Fruit fly (Drosophila melanogaster): Measurements from ENCODE around the gene CG31730.

DNA sequence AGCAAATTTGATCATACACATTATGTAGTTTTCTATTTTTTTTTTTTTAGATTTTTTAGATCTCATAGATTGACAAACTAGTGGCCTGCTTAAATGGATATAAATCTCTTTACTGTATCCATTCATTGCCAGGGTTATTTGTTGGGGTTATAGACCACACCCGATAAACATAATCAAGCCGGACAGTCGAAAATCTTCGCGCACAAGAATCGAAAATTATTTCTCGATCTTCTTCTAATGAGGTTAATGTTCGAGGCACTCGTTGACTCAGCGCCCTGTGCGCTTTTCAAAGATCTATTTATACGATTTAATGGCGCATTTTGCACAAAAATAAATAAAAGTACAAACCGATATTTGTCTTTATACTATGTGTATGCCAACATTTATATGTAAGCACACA lies at the start of gene CG31730:
- TF ChIP-seq pad (GFP tag; optimal IDR thresholded peaks at IDR 0.05) (no peak), ovo (GFP tag; optimal IDR thresholded peaks at IDR 0.05) (no peak), Mnt (GFP tag; optimal IDR thresholded peaks at IDR 0.05) (no peak)
